Worm (Caenorhabditis elegans) whole organism, young adult: Measurements from ENCODE around the gene rpn-7.
"Not testable (repeated sequence)": the region's sequence is repeated elsewhere in the genome, so short reads cannot be mapped to it uniquely, and the experiment has no call there.

Experiments used
- F39B2.1 ChIP-seq: fragments of 200-800 bp; sonication (Bioruptor generic); IDR thresholded peaks from 2 replicates; pipeline ENCODE4 v1.3.6; 2022; ENCODE audit warnings: missing genetic modification reagents, missing genetic modification characterization, missing compliant biosample characterization
- F52B5.7 ChIP-seq: sonication (generic microtip); optimal IDR thresholded peaks from 2 replicates; lab custom pipeline; 2016; ENCODE audit warnings: mild to moderate bottlenecking, missing genetic modification characterization, missing compliant biosample characterization
- ccch-3 ChIP-seq: fragments of 200-800 bp; sonication (Bioruptor generic); optimal IDR thresholded peaks from 2 replicates; lab custom pipeline; 2018; ENCODE audit warnings: mild to moderate bottlenecking, missing genetic modification characterization, missing compliant biosample characterization
- egrh-3 ChIP-seq: fragments of 200-800 bp; sonication (Bioruptor generic); IDR thresholded peaks from 2 replicates; pipeline ENCODE4 v1.3.6; 2022; ENCODE audit warnings: missing genetic modification reagents, missing genetic modification characterization, missing compliant biosample characterization
- madf-8 ChIP-seq: fragments of 200-800 bp; sonication (Bioruptor generic); conservative IDR thresholded peaks from 2 replicates; pipeline ENCODE4 v1.3.6; 2022; ENCODE audit warnings: missing genetic modification reagents, missing genetic modification characterization, missing compliant biosample characterization
- mcd-1 ChIP-seq: fragments of 200-800 bp; sonication (Bioruptor generic); IDR thresholded peaks from 2 replicates; pipeline ENCODE4 v1.3.6; 2022; ENCODE audit warnings: missing genetic modification reagents, missing genetic modification characterization, missing compliant biosample characterization
- nfya-1 ChIP-seq: sonication (generic microtip); optimal IDR thresholded peaks from 2 replicates; lab custom pipeline; 2017; ENCODE audit warnings: antibody characterized with exemption, missing compliant biosample characterization, missing genetic modification characterization, borderline replicate concordance; ENCODE audit not compliant: insufficient read depth
- sdz-38 ChIP-seq: sonication (generic microtip); optimal IDR thresholded peaks from 2 replicates; lab custom pipeline; 2016; ENCODE audit warnings: missing genotype, missing genetic modification characterization, missing compliant biosample characterization
- unc-62 ChIP-seq: fragments of 150-350 bp; optimal IDR thresholded peaks from 2 replicates; lab custom pipeline; 2014; ENCODE audit warnings: missing biosample characterization, missing genetic modification reagents, missing genetic modification characterization
- ztf-26 ChIP-seq: sonication (generic microtip); optimal IDR thresholded peaks from 2 replicates; lab custom pipeline; 2017; ENCODE audit warnings: missing genetic modification characterization, missing compliant biosample characterization

DNA sequence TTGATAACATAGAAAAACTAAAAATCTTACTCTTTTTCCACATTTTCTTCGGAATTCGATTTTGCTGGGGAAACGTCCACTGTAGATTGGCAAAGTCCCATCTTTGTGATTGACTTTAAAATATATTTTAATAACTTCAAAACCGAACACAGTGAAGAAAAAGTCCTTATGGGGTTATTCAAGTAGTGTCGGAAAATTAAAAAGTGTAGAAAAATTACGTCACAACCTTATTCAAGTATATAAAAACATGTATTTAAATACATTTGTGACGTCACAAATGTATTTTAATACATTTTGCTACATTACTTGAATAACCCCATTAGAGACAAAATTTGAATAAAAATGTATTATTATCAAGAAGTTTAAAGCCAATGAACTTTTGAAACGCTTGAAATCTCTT is 3.6 kb upstream of the rpn-7 start, which contains the start of gene F49C12.7:
- not testable (repeated sequence) for TF ChIP-seq egrh-3 (GFP tag; lab: Robert Waterston, UW); unc-62 (GFP tag; lab: Kevin White, UChicago); ztf-26 (tag; lab: Kevin White, UChicago); nfya-1 (tag; lab: Kevin White, UChicago); ccch-3 (GFP tag; lab: Kevin White, UChicago); sdz-38 (tag; lab: Kevin White, UChicago); mcd-1; F39B2.1 (GFP tag; lab: Robert Waterston, UW); F52B5.7 (tag; lab: Kevin White, UChicago); madf-8 (GFP tag; lab: Robert Waterston, UW)
